Worm (Caenorhabditis elegans) whole organism, mixed stage, embryonic: ENCODE results near the gene F09C8.1.

Experiments
- blmp-1 ChIP-seq: fragments of 150-350 bp; optimal IDR thresholded peaks from 2 replicates; lab custom pipeline; 2014; ENCODE audit warnings: missing biosample characterization, missing genetic modification characterization
- cnd-1 ChIP-seq: fragments of 200-800 bp; sonication (Bioruptor generic); optimal IDR thresholded peaks from 2 replicates; lab custom pipeline; 2018; ENCODE audit warnings: mild to moderate bottlenecking, missing genetic modification characterization, missing compliant biosample characterization
- drap-1 ChIP-seq: fragments of 200-800 bp; sonication (Bioruptor generic); optimal IDR thresholded peaks from 3 replicates; lab custom pipeline; 2018; ENCODE audit warnings: mild to moderate bottlenecking, missing genetic modification characterization, missing compliant biosample characterization
- elt-1 ChIP-seq: sonication (generic microtip); optimal IDR thresholded peaks from 2 replicates; lab custom pipeline; 2017; ENCODE audit warnings: missing genetic modification characterization, mild to moderate bottlenecking, missing compliant biosample characterization, antibody characterized with exemption, moderate library complexity, borderline replicate concordance; ENCODE audit not compliant: insufficient read depth
- elt-3 ChIP-seq: fragments of 150-350 bp; optimal IDR thresholded peaks from 2 replicates; lab custom pipeline; 2014; ENCODE audit warnings: missing biosample characterization, missing genetic modification characterization
- lin-13 ChIP-seq: fragments of 150-350 bp; optimal IDR thresholded peaks from 2 replicates; lab custom pipeline; 2014; ENCODE audit warnings: missing biosample characterization, missing genetic modification characterization
- lsy-2 ChIP-seq: fragments of 150-350 bp; optimal IDR thresholded peaks from 2 replicates; lab custom pipeline; 2014; ENCODE audit warnings: missing biosample characterization, missing genetic modification characterization
- nhr-12 ChIP-seq: fragments of 150-350 bp; optimal IDR thresholded peaks from 2 replicates; lab custom pipeline; 2014; ENCODE audit warnings: missing biosample characterization, missing genetic modification characterization
- nhr-76 ChIP-seq: sonication (generic microtip); optimal IDR thresholded peaks from 2 replicates; lab custom pipeline; 2017; ENCODE audit warnings: missing biosample characterization, missing genetic modification characterization
- snpc-4 ChIP-seq: fragments of 150-350 bp; optimal IDR thresholded peaks from 2 replicates; lab custom pipeline; 2014; ENCODE audit warnings: missing biosample characterization, missing genetic modification characterization
- unc-62 ChIP-seq: fragments of 150-350 bp; optimal IDR thresholded peaks from 2 replicates; lab custom pipeline; 2014; ENCODE audit warnings: missing biosample characterization, missing genetic modification reagents, missing genetic modification characterization

- TF ChIP-seq cnd-1 (tag; lab: Kevin White, UChicago) (no peak), snpc-4 (tag; lab: Kevin White, UChicago) (no peak), nhr-76 (tag; lab: Kevin White, UChicago) (no peak), lin-13 (no peak), nhr-12 (tag; lab: Kevin White, UChicago) (no peak), blmp-1 (no peak), lsy-2 (no peak), elt-3 (tag; lab: Kevin White, UChicago) (no peak), drap-1 (no peak), elt-1 (tag; lab: Kevin White, UChicago) (no peak), unc-62 (GFP tag; lab: Kevin White, UChicago) (no peak)
Observed at ce11 chrX:16146972-16147593, 16.2 kb downstream of the F09C8.1 start, which contains the start of gene F09C8.2.
